Fruit fly (Drosophila melanogaster) whole organism, wandering third instar larva: ENCODE measurements around the gene Ccn.

Experiments used
- Abd-B ChIP-seq: fragments of >200 bp; optimal IDR thresholded peaks from 2 replicates; lab custom pipeline; 2017; ENCODE audit warnings: missing biosample characterization, missing genetic modification characterization
- CG32264 ChIP-seq: fragments of 200-800 bp; sonication (Bioruptor generic); optimal IDR thresholded peaks from 2 replicates; lab custom pipeline; 2016; ENCODE audit warnings: missing biosample characterization, missing genetic modification characterization
- CG9705 ChIP-seq: fragments of 200-800 bp; sonication (Bioruptor generic); optimal IDR thresholded peaks from 2 replicates; lab custom pipeline; 2018; ENCODE audit warnings: missing biosample characterization, mild to moderate bottlenecking, missing genetic modification characterization
- CrebA ChIP-seq: fragments of 200-800 bp; sonication (Bioruptor generic); optimal IDR thresholded peaks from 2 replicates; lab custom pipeline; 2016; ENCODE audit warnings: missing biosample characterization, mild to moderate bottlenecking, missing genetic modification characterization, borderline replicate concordance
- Dfd ChIP-seq: fragments of >200 bp; optimal IDR thresholded peaks from 2 replicates; lab custom pipeline; 2017; ENCODE audit warnings: missing biosample characterization, missing genetic modification characterization
- Dif ChIP-seq: fragments of 200-275, 200-300 bp; sonication (Bioruptor generic); optimal IDR thresholded peaks from 2 replicates; lab custom pipeline; 2018; ENCODE audit warnings: missing biosample characterization, missing genetic modification characterization; ENCODE audit not compliant: partially characterized antibody
- GATAd ChIP-seq: sonication (Bioruptor generic); optimal IDR thresholded peaks from 2 replicates; lab custom pipeline; 2016; ENCODE audit warnings: missing biosample characterization, missing genetic modification characterization
- HLH106 ChIP-seq: fragments of 200-800 bp; optimal IDR thresholded peaks from 3 replicates; lab custom pipeline; 2019; ENCODE audit warnings: missing biosample characterization, mild to moderate bottlenecking, missing genetic modification characterization, moderate library complexity
- Hnf4 ChIP-seq: fragments of 200-800 bp; sonication (Bioruptor generic); optimal IDR thresholded peaks from 2 replicates; lab custom pipeline; 2016; ENCODE audit warnings: missing biosample characterization, mild to moderate bottlenecking, missing genetic modification characterization
- Hr78 ChIP-seq: fragments of >200 bp; optimal IDR thresholded peaks from 2 replicates; lab custom pipeline; 2017; ENCODE audit warnings: missing biosample characterization, missing genetic modification characterization
- Hr83 ChIP-seq: fragments of 200-300 bp; sonication (Bioruptor generic); optimal IDR thresholded peaks from 2 replicates; lab custom pipeline; 2016; ENCODE audit warnings: missing biosample characterization, mild to moderate bottlenecking, missing genetic modification characterization, moderate library complexity; ENCODE audit not compliant: poor library complexity, severe bottlenecking
- Jra ChIP-seq: sonication (Bioruptor generic); optimal IDR thresholded peaks from 2 replicates; lab custom pipeline; 2016; ENCODE audit warnings: missing biosample characterization, missing genetic modification characterization
- Mio ChIP-seq: sonication (Bioruptor generic); optimal IDR thresholded peaks from 2 replicates; lab custom pipeline; 2016; ENCODE audit warnings: missing biosample characterization, missing genetic modification characterization
- Myc ChIP-seq: fragments of >200 bp; optimal IDR thresholded peaks from 2 replicates; lab custom pipeline; 2017
- N ChIP-seq: fragments of >200 bp; optimal IDR thresholded peaks from 2 replicates; lab custom pipeline; 2018; ENCODE audit warnings: missing biosample characterization, missing external identifiers, missing genetic modification characterization
- OdsH ChIP-seq: fragments of 200-800 bp; sonication (Bioruptor generic); optimal IDR thresholded peaks from 2 replicates; lab custom pipeline; 2016; ENCODE audit warnings: missing biosample characterization, mild to moderate bottlenecking, missing genetic modification characterization
- Rel ChIP-seq, 2 experiments: fragments of 200-800 bp; sonication (Bioruptor generic) in 1 of 2; optimal IDR thresholded peaks; 2 replicates in 1 of 2; 3 replicates in 1 of 2; lab custom pipeline; 2016 to 2019; ENCODE audit warnings: mild to moderate bottlenecking in 2 of 2, missing biosample characterization in 2 of 2, missing genetic modification characterization in 2 of 2, moderate library complexity in 1 of 2
- Sp1 ChIP-seq: fragments of 200-800 bp; sonication (Bioruptor generic); optimal IDR thresholded peaks from 3 replicates; lab custom pipeline; 2019; ENCODE audit warnings: missing biosample characterization, mild to moderate bottlenecking, missing genetic modification characterization, moderate library complexity
- Vsx2 ChIP-seq: fragments of 200-300, 225-300 bp; sonication (Bioruptor generic); optimal IDR thresholded peaks from 2 replicates; lab custom pipeline; 2018; ENCODE audit warnings: missing biosample characterization, missing genetic modification characterization; ENCODE audit not compliant: partially characterized antibody
- br ChIP-seq: fragments of 200-800 bp; sonication (Bioruptor generic); optimal IDR thresholded peaks from 2 replicates; lab custom pipeline; 2016; ENCODE audit warnings: missing biosample characterization, missing genetic modification characterization
- brk ChIP-seq: fragments of 200-800 bp; sonication (Bioruptor generic); optimal IDR thresholded peaks from 2 replicates; lab custom pipeline; 2016; ENCODE audit warnings: missing biosample characterization, mild to moderate bottlenecking, missing genetic modification characterization
- dl ChIP-seq, 2 experiments: fragments of 175-275, 200-275 bp in 1 of 2; fragments of 200-275 bp in 1 of 2; sonication (Bioruptor generic); optimal IDR thresholded peaks; lab custom pipeline; 2018; ENCODE audit warnings: mild to moderate bottlenecking in 2 of 2, missing biosample characterization in 2 of 2, missing genetic modification characterization in 2 of 2, moderate library complexity in 2 of 2; ENCODE audit not compliant: partially characterized antibody in 2 of 2, insufficient read depth in 1 of 2
- dmrt93B ChIP-seq: fragments of 200-800 bp; sonication (Bioruptor generic); optimal IDR thresholded peaks from 2 replicates; lab custom pipeline; 2018; ENCODE audit warnings: missing biosample characterization, mild to moderate bottlenecking, missing genetic modification characterization
- dsf ChIP-seq: sonication (Bioruptor generic); optimal IDR thresholded peaks from 2 replicates; lab custom pipeline; 2016; ENCODE audit warnings: missing biosample characterization, missing genetic modification characterization, borderline replicate concordance
- ey ChIP-seq: fragments of 200-800 bp; sonication (Bioruptor generic); optimal IDR thresholded peaks from 2 replicates; lab custom pipeline; 2016; ENCODE audit warnings: missing biosample characterization, missing genetic modification characterization
- foxo ChIP-seq, 2 experiments: fragments of 200-800 bp; sonication (Bioruptor generic); optimal IDR thresholded peaks; 2 replicates in 1 of 2; 3 replicates in 1 of 2; lab custom pipeline; 2016 to 2017; ENCODE audit warnings: missing biosample characterization in 2 of 2, missing genetic modification characterization in 2 of 2
- fru ChIP-seq: fragments of 200-800 bp; sonication (Bioruptor generic); optimal IDR thresholded peaks from 3 replicates; lab custom pipeline; 2016; ENCODE audit warnings: missing biosample characterization, mild to moderate bottlenecking, missing genetic modification characterization
- h ChIP-seq: fragments of 200-800 bp; sonication (Bioruptor generic); optimal IDR thresholded peaks from 3 replicates; lab custom pipeline; 2016; ENCODE audit warnings: missing biosample characterization, mild to moderate bottlenecking, missing genetic modification characterization
- jim ChIP-seq: fragments of 175-275, 200-325 bp; sonication (Bioruptor generic); optimal IDR thresholded peaks from 2 replicates; lab custom pipeline; 2016; ENCODE audit warnings: missing biosample characterization, mild to moderate bottlenecking, missing genetic modification characterization
- lola ChIP-seq: fragments of >200 bp; optimal IDR thresholded peaks from 2 replicates; lab custom pipeline; 2017; ENCODE audit warnings: missing biosample characterization, missing genetic modification characterization
- pan ChIP-seq: fragments of >200 bp; optimal IDR thresholded peaks from 2 replicates; lab custom pipeline; 2017
- psq ChIP-seq: fragments of 200-800 bp; sonication (Bioruptor generic); optimal IDR thresholded peaks from 3 replicates; lab custom pipeline; 2017; ENCODE audit warnings: missing biosample characterization, mild to moderate bottlenecking, missing genetic modification characterization, moderate library complexity
- rgr ChIP-seq: fragments of 200-800 bp; sonication (Bioruptor generic); optimal IDR thresholded peaks from 3 replicates; lab custom pipeline; 2016; ENCODE audit warnings: missing biosample characterization, mild to moderate bottlenecking, missing genetic modification characterization
- sage ChIP-seq: fragments of 200-800 bp; sonication (Bioruptor generic); optimal IDR thresholded peaks from 2 replicates; lab custom pipeline; 2016; ENCODE audit warnings: missing biosample characterization, mild to moderate bottlenecking, missing genetic modification characterization
- sv ChIP-seq: fragments of 200-800 bp; sonication (Bioruptor generic); optimal IDR thresholded peaks from 3 replicates; lab custom pipeline; 2016; ENCODE audit warnings: missing biosample characterization, missing genetic modification characterization
- tai ChIP-seq: sonication (Bioruptor generic); optimal IDR thresholded peaks from 2 replicates; lab custom pipeline; 2016; ENCODE audit warnings: missing biosample characterization, missing genetic modification characterization
- usp ChIP-seq: fragments of >200 bp; optimal IDR thresholded peaks from 2 replicates; lab custom pipeline; 2017; ENCODE audit warnings: missing biosample characterization, missing genetic modification characterization
- woc ChIP-seq: sonication (Bioruptor generic); optimal IDR thresholded peaks from 2 replicates; lab custom pipeline; 2016; ENCODE audit warnings: missing biosample characterization, mild to moderate bottlenecking, missing genetic modification characterization

The Ccn gene

DNA sequence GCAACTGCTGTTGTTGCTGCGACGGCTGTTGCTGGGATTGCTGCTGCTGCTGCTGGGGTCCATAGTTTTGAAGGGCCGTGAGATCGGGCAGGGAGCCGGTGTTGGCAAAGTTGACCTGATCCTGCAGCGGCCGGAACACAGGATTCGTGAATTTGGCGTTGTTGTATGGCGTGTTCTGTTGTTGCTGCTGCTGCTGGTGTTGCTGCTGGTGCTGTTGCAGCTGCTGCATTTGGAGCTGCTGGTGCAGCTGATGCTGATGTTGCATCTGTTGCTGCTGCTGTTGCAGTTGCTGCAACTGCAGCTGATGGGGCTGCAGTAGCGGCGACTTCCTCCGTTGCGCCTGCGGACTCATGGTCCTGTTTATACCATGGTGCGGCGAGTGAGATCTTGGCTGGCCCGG lies 26.2 kb upstream of the Ccn start:
- TF ChIP-seq rgr (no peak), Mio (GFP tag; lab: Kevin White, UChicago) (no peak), Dfd (GFP tag; lab: Kevin White, UChicago) (peak; percentile 95)

DNA sequence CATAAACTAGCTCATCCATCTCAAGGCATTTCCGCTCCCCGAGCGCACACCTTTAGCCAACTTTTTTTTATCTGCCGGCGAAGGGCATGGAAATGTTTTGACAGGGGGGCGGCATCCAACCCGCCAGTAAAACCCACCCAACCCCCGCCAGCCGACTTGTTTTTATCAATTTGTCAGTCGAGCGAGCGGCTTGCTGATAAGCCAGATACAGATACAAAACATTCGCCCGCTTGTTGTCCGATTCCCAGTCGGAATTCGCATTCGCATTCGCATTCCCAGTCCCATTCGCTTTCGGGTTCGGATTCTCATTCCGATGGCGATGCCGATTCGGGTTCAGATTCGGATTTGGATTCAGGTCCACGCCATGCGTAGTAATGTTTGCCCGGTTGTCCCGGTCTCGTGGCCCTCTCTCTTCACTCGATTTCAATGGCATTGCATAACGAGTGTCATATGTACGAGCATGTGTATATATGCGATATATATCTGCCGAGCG lies 24.7 kb upstream of the Ccn start:
- TF ChIP-seq CG9705 (GFP tag; lab: Kevin White, UChicago) (no peak), usp (GFP tag; lab: Kevin White, UChicago) (no peak), HLH106 (tag; lab: Kevin White, UChicago) (no peak), Vsx2 (GFP tag; lab: Kevin White, UChicago) (no peak), psq (GFP tag; lab: Kevin White, UChicago) (peak; percentile 33), Mio (GFP tag; lab: Kevin White, UChicago) (no peak), Jra (no peak), tai (no peak), brk (no peak), Myc (lab: Kevin White, UChicago) (no peak), ey (GFP tag; lab: Kevin White, UChicago) (no peak), N (GFP tag; lab: Kevin White, UChicago) (no peak), fru (GFP tag; lab: Kevin White, UChicago) (peak; percentile 73), jim (GFP tag; lab: Kevin White, UChicago) (peak; percentile 27), rgr (peak; percentile 31), Rel (GFP tag; optimal IDR thresholded peaks at IDR 0.05; lab: Kevin White, UChicago) (peak; percentile 48), Rel (tag; optimal IDR thresholded peaks at IDR 0.05; lab: Kevin White, UChicago) (peak; percentile 74), sage (GFP tag; lab: Kevin White, UChicago) (peak; percentile 22), Hr83 (GFP tag; lab: Kevin White, UChicago) (peak; percentile 13), dl (GFP tag; optimal IDR thresholded peaks at IDR 0.05; lab: Kevin White, UChicago; ENCODE audit: insufficient read depth in 1 of 2, partially characterized antibody in 2 of 2) (peak in 1 of 2 experiments; percentile 33), pan (lab: Kevin White, UChicago) (no peak), dsf (GFP tag; lab: Kevin White, UChicago) (no peak), OdsH (GFP tag; lab: Kevin White, UChicago) (no peak), lola (GFP tag; lab: Kevin White, UChicago) (no peak), Hnf4 (GFP tag; lab: Kevin White, UChicago) (no peak), Sp1 (GFP tag; lab: Kevin White, UChicago) (peak; percentile 17), woc (no peak), CrebA (peak; percentile 19), br (GFP tag; lab: Kevin White, UChicago) (peak; percentile 23), h (GFP tag; lab: Kevin White, UChicago) (peak; percentile 64), Dfd (GFP tag; lab: Kevin White, UChicago) (no peak), sv (GFP tag; lab: Kevin White, UChicago) (no peak), CG32264 (GFP tag; lab: Kevin White, UChicago) (no peak), Abd-B (no peak), Hr78 (GFP tag; lab: Kevin White, UChicago) (no peak), foxo (GFP tag; optimal IDR thresholded peaks at IDR 0.05; lab: Kevin White, UChicago) (peak in 1 of 2 experiments; percentile 13), Dif (peak; percentile 11), GATAd (peak; percentile 41), dmrt93B (no peak)
